Fruit fly (Drosophila melanogaster): ENCODE measurements around the gene Top3alpha.

Top3alpha gene

DNA sequence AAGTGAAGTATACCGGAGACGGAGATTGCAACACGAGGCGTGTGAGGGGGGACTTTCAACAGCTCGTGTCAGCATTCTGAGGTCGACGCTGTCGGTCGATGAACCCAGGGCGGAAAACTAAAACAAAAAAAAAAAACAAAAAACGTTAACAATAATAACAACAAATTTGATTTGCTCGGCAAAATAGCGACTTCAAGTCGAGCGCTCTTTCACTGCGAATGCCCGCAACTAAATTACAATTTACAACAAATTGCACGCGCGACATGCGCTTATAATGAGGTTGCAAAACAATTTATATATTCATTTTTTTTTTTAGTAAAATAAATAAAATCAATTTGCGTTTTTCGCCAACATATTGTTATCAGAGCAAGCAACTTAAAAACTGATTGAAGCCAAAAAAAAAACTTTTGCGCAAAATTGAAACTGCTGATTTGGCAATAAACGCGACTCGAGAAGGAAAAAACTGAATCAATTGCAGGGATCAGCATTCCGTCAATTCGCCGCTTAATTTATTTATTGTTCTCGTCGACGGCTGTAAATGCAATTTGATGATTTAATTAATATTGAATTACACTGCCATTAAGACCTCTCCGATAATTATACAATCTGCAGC is 24.5 kb upstream of the Top3alpha start:
- TF ChIP-seq brk (GFP tag; optimal IDR thresholded peaks at IDR 0.05) (no peak), woc (GFP tag; optimal IDR thresholded peaks at IDR 0.05) (no peak), fru (GFP tag; optimal IDR thresholded peaks at IDR 0.05) (no peak), CrebA (GFP tag; optimal IDR thresholded peaks at IDR 0.05; ENCODE audit: borderline replicate concordance) (no peak), Myc (optimal IDR thresholded peaks at IDR 0.05) (no peak), Dfd (GFP tag; optimal IDR thresholded peaks at IDR 0.05) (no peak), GATAd (GFP tag; optimal IDR thresholded peaks at IDR 0.05) (no peak), Rel (GFP tag; optimal IDR thresholded peaks at IDR 0.05) (no peak), Rel (tag; optimal IDR thresholded peaks at IDR 0.05) (no peak), pan (optimal IDR thresholded peaks at IDR 0.05) (no peak), Sp1 (GFP tag; optimal IDR thresholded peaks at IDR 0.05) (no peak), Abd-B (GFP tag; optimal IDR thresholded peaks at IDR 0.05) (no peak), lola (GFP tag; optimal IDR thresholded peaks at IDR 0.05) (no peak), Hr78 (GFP tag; optimal IDR thresholded peaks at IDR 0.05) (no peak), foxo (GFP tag; optimal IDR thresholded peaks at IDR 0.05) (no peak), N (GFP tag; optimal IDR thresholded peaks at IDR 0.05) (no peak), psq (GFP tag; optimal IDR thresholded peaks at IDR 0.05) (no peak), Hr83 (GFP tag; optimal IDR thresholded peaks at IDR 0.05; ENCODE audit: poor library complexity, severe bottlenecking) (no peak)

DNA sequence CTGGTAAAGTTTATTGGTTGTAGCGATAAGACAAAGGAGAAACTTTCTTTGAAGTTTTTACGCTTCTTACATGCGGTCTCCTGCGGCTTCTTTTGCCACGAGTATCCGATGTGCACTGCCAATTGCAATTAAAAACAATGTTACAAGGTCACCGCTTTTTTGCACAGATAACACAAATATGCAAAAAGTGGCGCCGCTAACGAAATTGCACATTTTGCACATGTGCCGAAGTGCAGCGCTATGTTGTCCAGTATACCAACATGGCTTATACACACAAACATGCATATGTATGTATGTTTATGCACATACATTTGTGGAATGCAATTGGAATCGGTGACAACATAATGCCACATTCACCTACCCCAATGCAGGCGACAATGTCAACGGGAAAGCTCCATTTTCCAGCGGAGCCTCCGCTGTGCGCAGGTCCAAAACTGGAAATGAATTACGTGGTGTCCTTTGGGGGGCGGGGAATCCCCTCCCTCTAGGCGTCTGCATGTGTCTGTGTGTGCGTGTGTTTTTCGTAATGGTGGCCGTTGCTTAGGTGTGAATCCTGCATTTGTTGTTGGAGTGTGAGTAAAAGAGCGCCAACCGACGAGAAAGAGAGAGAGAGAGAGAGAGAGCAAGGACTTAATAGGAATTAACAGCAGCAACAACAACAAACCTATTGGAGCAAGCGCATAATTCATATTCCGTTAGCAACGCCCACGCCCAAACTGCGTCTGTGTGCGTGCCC is 18.6 kb upstream of the Top3alpha start:
- TF ChIP-seq br (GFP tag; optimal IDR thresholded peaks at IDR 0.05) (no peak), N (GFP tag; optimal IDR thresholded peaks at IDR 0.05) (no peak), Hr83 (GFP tag; optimal IDR thresholded peaks at IDR 0.05; ENCODE audit: poor library complexity, severe bottlenecking) (no peak), OdsH (GFP tag; optimal IDR thresholded peaks at IDR 0.05) (no peak)

DNA sequence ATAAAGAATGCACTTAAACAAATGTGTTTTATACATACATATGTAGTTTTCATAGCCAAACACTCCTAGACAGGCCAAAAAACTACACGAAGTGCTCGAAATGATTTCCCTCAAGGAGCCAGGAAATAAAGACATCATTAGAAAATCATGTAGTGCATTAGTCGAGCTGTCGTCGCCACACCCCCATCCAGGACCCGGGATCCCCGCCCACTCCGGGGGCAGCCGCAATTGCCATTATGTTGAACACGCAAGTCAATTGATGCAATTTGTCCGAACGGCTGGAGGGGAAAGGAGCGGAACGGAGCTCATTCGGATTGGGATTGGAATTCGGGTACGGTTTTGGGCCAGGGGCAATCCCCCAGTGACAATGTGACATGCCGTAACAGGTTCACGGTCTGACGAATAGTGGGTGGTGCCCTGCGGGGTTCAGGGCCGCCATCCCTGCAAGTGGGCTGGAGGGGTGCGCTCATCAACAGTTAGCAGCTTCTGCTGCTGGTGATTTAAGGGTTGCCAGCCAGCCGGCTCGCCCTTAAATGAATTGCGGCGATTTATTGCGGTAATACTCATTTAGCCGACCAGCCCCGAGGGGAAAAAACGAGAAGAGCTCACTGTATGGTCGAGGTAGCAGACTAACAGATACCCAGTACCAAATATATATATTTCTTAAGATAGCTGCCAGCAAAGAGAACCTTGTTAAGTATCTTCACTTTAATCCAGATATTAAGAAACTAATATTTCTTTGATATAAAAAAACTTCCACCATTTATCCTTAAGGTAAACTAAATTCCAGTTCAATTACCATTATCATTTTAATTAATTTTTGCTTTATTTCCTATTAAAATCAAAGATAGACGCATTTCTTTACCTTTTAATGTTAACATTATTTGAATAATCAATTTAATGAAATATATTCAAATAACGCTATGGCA is 17.3 kb upstream of the Top3alpha start:
- TF ChIP-seq Abd-B (GFP tag; optimal IDR thresholded peaks at IDR 0.05) (no peak), Dfd (GFP tag; optimal IDR thresholded peaks at IDR 0.05) (peak; percentile 95)

DNA sequence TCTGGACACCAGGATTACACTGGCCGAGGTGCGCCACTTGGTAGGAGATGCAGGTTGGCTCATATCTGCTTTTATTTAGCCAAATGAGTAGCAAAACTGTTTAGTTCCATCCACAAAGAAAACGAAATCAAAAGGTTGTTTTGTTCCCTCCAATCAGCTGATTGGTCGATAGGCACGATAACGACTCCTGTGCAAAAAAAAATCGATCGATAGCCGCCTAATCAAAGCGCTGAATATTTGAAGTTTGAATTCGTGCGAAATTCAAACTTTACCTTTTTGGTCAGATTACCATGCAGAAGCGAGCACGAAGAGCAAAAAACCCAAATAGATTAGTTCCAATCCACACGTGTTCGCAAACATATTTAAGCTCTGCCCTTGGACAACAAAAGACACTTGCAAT is 13.4 kb upstream of the Top3alpha start, which contains the start of the genes CG10195 and CG13084:
TSS of gene CG10195 (minus strand) at position 167 of the 400 bp plus-strand sequence.
TSS of gene CG13084 (plus strand) at position 392 of the 400 bp plus-strand sequence.
- TF ChIP-seq Myc (optimal IDR thresholded peaks at IDR 0.05): no peak
- TF ChIP-seq rgr (GFP tag; optimal IDR thresholded peaks at IDR 0.05): no peak
- TF ChIP-seq sv (GFP tag; optimal IDR thresholded peaks at IDR 0.05): no peak
- TF ChIP-seq Sp1 (GFP tag; optimal IDR thresholded peaks at IDR 0.05): no peak
- TF ChIP-seq Abd-B (GFP tag; optimal IDR thresholded peaks at IDR 0.05): no peak
- TF ChIP-seq fru (GFP tag; optimal IDR thresholded peaks at IDR 0.05): no peak
- no peak for TF ChIP-seq CrebA (GFP tag; optimal IDR thresholded peaks at IDR 0.05; ENCODE audit: borderline replicate concordance)
- no peak for TF ChIP-seq sage (GFP tag; optimal IDR thresholded peaks at IDR 0.05)
- no peak for TF ChIP-seq OdsH (GFP tag; optimal IDR thresholded peaks at IDR 0.05)
- no peak for TF ChIP-seq CG9705 (GFP tag; optimal IDR thresholded peaks at IDR 0.05)
- no peak for TF ChIP-seq GATAd (GFP tag; optimal IDR thresholded peaks at IDR 0.05)
- no peak for TF ChIP-seq Hr78 (GFP tag; optimal IDR thresholded peaks at IDR 0.05)
- TF ChIP-seq Dif (GFP tag; optimal IDR thresholded peaks at IDR 0.05; ENCODE audit: partially characterized antibody): no peak
- no peak for TF ChIP-seq dl (GFP tag; optimal IDR thresholded peaks at IDR 0.05; ENCODE audit: insufficient read depth in 1 of 2, partially characterized antibody in 2 of 2)
- no peak for TF ChIP-seq Mio (GFP tag; optimal IDR thresholded peaks at IDR 0.05)
- no peak for TF ChIP-seq h (GFP tag; optimal IDR thresholded peaks at IDR 0.05)
- no peak for TF ChIP-seq dsf (GFP tag; optimal IDR thresholded peaks at IDR 0.05; ENCODE audit: borderline replicate concordance)
